Fruit fly (Drosophila melanogaster) whole organism, embryonic: Measurements from ENCODE around the gene Fkbp59.

Source experiments
- Bteb2 ChIP-seq: fragments of 200-800 bp; sonication (Bioruptor generic); optimal IDR thresholded peaks from 2 replicates; lab custom pipeline; 2016; ENCODE audit warnings: missing biosample characterization, missing genetic modification characterization
- CG10366 ChIP-seq: fragments of 200-800 bp; sonication (Bioruptor generic); IDR thresholded peaks from 2 replicates; pipeline ENCODE4 v1.3.6; 2022; ENCODE audit warnings: missing biosample characterization, missing genetic modification characterization
- CG10959 ChIP-seq: fragments of 200-800 bp; sonication (Bioruptor generic); IDR thresholded peaks from 2 replicates; pipeline ENCODE4 v1.3.6; 2022; ENCODE audit warnings: missing biosample characterization, missing genetic modification characterization
- CG11247 ChIP-seq: fragments of 200-800 bp; sonication (Bioruptor generic); IDR thresholded peaks from 2 replicates; pipeline ENCODE4 v1.3.6; 2022; ENCODE audit warnings: missing biosample characterization, missing genetic modification characterization
- CG11560 ChIP-seq: fragments of 200-800 bp; sonication (Bioruptor generic); IDR thresholded peaks from 3 replicates; pipeline ENCODE4 v1.3.6; 2022; ENCODE audit warnings: missing biosample characterization, missing genetic modification characterization
- CG11695 ChIP-seq: fragments of 200-800 bp; sonication (Bioruptor generic); IDR thresholded peaks from 3 replicates; pipeline ENCODE4 v1.3.6; 2022; ENCODE audit warnings: missing biosample characterization, missing genetic modification characterization
- CG12155 ChIP-seq: fragments of 200-800 bp; sonication (Bioruptor generic); optimal IDR thresholded peaks from 3 replicates; lab custom pipeline; 2016; ENCODE audit warnings: missing biosample characterization, missing genetic modification characterization
- CG12744 ChIP-seq: fragments of 200-800 bp; sonication (Bioruptor generic); optimal IDR thresholded peaks from 2 replicates; lab custom pipeline; 2016; ENCODE audit warnings: missing biosample characterization, missing genetic modification characterization
- CG13287 ChIP-seq: fragments of 200-800 bp; sonication (Bioruptor generic); IDR thresholded peaks from 2 replicates; pipeline ENCODE4 v1.3.6; 2022; ENCODE audit warnings: missing biosample characterization, missing genetic modification characterization; ENCODE audit not compliant: partially characterized antibody
- CG13624 ChIP-seq: fragments of 200-800 bp; sonication (Bioruptor generic); optimal IDR thresholded peaks from 2 replicates; lab custom pipeline; 2016; ENCODE audit warnings: missing biosample characterization, missing genetic modification characterization
- CG13894 ChIP-seq: fragments of 200-800 bp; sonication (Bioruptor generic); optimal IDR thresholded peaks from 3 replicates; lab custom pipeline; 2018; ENCODE audit warnings: missing biosample characterization, mild to moderate bottlenecking, missing genetic modification characterization, moderate library complexity
- CG16863 ChIP-seq: fragments of 200-800 bp; sonication (Bioruptor generic); optimal IDR thresholded peaks from 3 replicates; lab custom pipeline; 2016; ENCODE audit warnings: missing biosample characterization, missing genetic modification characterization
- CG17568 ChIP-seq: fragments of 200-800 bp; sonication (Bioruptor generic); optimal IDR thresholded peaks from 2 replicates; lab custom pipeline; 2018; ENCODE audit warnings: missing biosample characterization, mild to moderate bottlenecking, missing genetic modification characterization, moderate library complexity
- CG18619 ChIP-seq: fragments of 200-800 bp; sonication (Bioruptor generic); optimal IDR thresholded peaks from 3 replicates; lab custom pipeline; 2017; ENCODE audit warnings: missing biosample characterization, mild to moderate bottlenecking, missing genetic modification characterization
- CG2889 ChIP-seq: fragments of 200-800 bp; sonication (Bioruptor generic); IDR thresholded peaks from 3 replicates; pipeline ENCODE4 v1.3.6; 2022; ENCODE audit warnings: missing biosample characterization, missing genetic modification characterization
- CG3065 ChIP-seq: fragments of 200-800 bp; sonication (Bioruptor generic); optimal IDR thresholded peaks from 2 replicates; lab custom pipeline; 2016; ENCODE audit warnings: missing biosample characterization, missing genetic modification characterization
- CG31365 ChIP-seq: fragments of 200-800 bp; sonication (Bioruptor generic); optimal IDR thresholded peaks from 2 replicates; lab custom pipeline; 2018; ENCODE audit warnings: missing biosample characterization, mild to moderate bottlenecking, missing genetic modification characterization
- CG4730 ChIP-seq: fragments of 200-800 bp; sonication (Bioruptor generic); IDR thresholded peaks from 2 replicates; pipeline ENCODE4 v1.3.6; 2022; ENCODE audit warnings: missing biosample characterization, missing genetic modification characterization
- CG6175 ChIP-seq: fragments of 200-800 bp; sonication (Bioruptor generic); IDR thresholded peaks from 3 replicates; pipeline ENCODE4 v1.3.6; 2022; ENCODE audit warnings: missing biosample characterization, missing genetic modification characterization
- CG7271 ChIP-seq: fragments of 200-800 bp; sonication (Bioruptor generic); optimal IDR thresholded peaks from 2 replicates; lab custom pipeline; 2018; ENCODE audit warnings: missing biosample characterization, mild to moderate bottlenecking, missing genetic modification characterization, moderate library complexity
- CG7357 ChIP-seq: fragments of 200-800 bp; sonication (Bioruptor generic); IDR thresholded peaks from 3 replicates; pipeline ENCODE4 v1.3.6; 2022; ENCODE audit warnings: missing biosample characterization, missing genetic modification characterization
- CG7372 ChIP-seq: fragments of 200-800 bp; sonication (Bioruptor generic); IDR thresholded peaks from 2 replicates; pipeline ENCODE4 v1.3.6; 2022; ENCODE audit warnings: missing biosample characterization, missing genetic modification characterization
- CG8944 ChIP-seq: fragments of 200-800 bp; sonication (Bioruptor generic); optimal IDR thresholded peaks from 3 replicates; lab custom pipeline; 2016; ENCODE audit warnings: missing biosample characterization, missing genetic modification characterization
- CG9215 ChIP-seq: fragments of 200-800 bp; sonication (Bioruptor generic); IDR thresholded peaks from 2 replicates; pipeline ENCODE4 v1.3.6; 2022; ENCODE audit warnings: missing biosample characterization, missing genetic modification characterization
- Gug ChIP-seq: fragments of 200-800 bp; sonication (Bioruptor generic); IDR thresholded peaks from 4 replicates; pipeline ENCODE4 v1.3.6; 2022; ENCODE audit warnings: missing biosample characterization, missing genetic modification characterization
- HHEX ChIP-seq: fragments of 200-800 bp; sonication (Bioruptor generic); optimal IDR thresholded peaks from 3 replicates; lab custom pipeline; 2017; ENCODE audit warnings: missing biosample characterization, mild to moderate bottlenecking, missing genetic modification characterization, missing genetic modification reagents
- Hr39 ChIP-seq: fragments of >200 bp; optimal IDR thresholded peaks from 2 replicates; lab custom pipeline; 2017
- MTF-1 ChIP-seq: fragments of 200-800 bp; sonication (Bioruptor generic); optimal IDR thresholded peaks from 2 replicates; lab custom pipeline; 2018; ENCODE audit warnings: missing biosample characterization, mild to moderate bottlenecking, missing genetic modification characterization, borderline replicate concordance
- NK7.1 ChIP-seq: fragments of 200-800 bp; sonication (Bioruptor generic); optimal IDR thresholded peaks from 3 replicates; lab custom pipeline; 2016; ENCODE audit warnings: missing biosample characterization, missing genetic modification characterization
- Sox102F ChIP-seq: fragments of 200-800 bp; sonication (Bioruptor generic); optimal IDR thresholded peaks from 2 replicates; lab custom pipeline; 2018; ENCODE audit warnings: missing biosample characterization, mild to moderate bottlenecking, missing genetic modification characterization, moderate library complexity
- TFAM ChIP-seq: fragments of 200-800 bp; sonication (Bioruptor generic); optimal IDR thresholded peaks from 2 replicates; lab custom pipeline; 2017; ENCODE audit warnings: missing biosample characterization, missing genetic modification characterization, inconsistent platforms
- ap ChIP-seq: fragments of 200-800 bp; sonication (Bioruptor generic); IDR thresholded peaks from 2 replicates; pipeline ENCODE4 v1.3.6; 2022; ENCODE audit warnings: missing biosample characterization, missing genetic modification characterization
- bcd ChIP-seq: fragments of 200-800 bp; sonication (Bioruptor generic); optimal IDR thresholded peaks from 2 replicates; lab custom pipeline; 2017; ENCODE audit warnings: missing biosample characterization, mild to moderate bottlenecking, missing genetic modification characterization
- cg ChIP-seq: fragments of 200-800 bp; sonication (Bioruptor generic); optimal IDR thresholded peaks from 3 replicates; lab custom pipeline; 2019; ENCODE audit warnings: missing biosample characterization, mild to moderate bottlenecking, missing genetic modification characterization, moderate library complexity
- chinmo ChIP-seq: fragments of 200-800 bp; sonication (Bioruptor generic); IDR thresholded peaks from 4 replicates; pipeline ENCODE4 v1.3.6; 2022; ENCODE audit warnings: missing biosample characterization, missing genetic modification characterization; ENCODE audit not compliant: partially characterized antibody
- cwo ChIP-seq: fragments of 200-800 bp; sonication (Bioruptor generic); optimal IDR thresholded peaks from 3 replicates; lab custom pipeline; 2017; ENCODE audit warnings: missing biosample characterization, missing genetic modification characterization, mild to moderate bottlenecking, moderate library complexity, missing genetic modification reagents
- dimm ChIP-seq: fragments of 200-800 bp; sonication (Bioruptor generic); IDR thresholded peaks from 2 replicates; pipeline ENCODE4 v1.3.6; 2022; ENCODE audit warnings: missing biosample characterization, missing genetic modification characterization
- exex ChIP-seq: fragments of 200-800 bp; sonication (Bioruptor generic); optimal IDR thresholded peaks from 4 replicates; lab custom pipeline; 2018; ENCODE audit warnings: missing biosample characterization, mild to moderate bottlenecking, missing genetic modification characterization, moderate library complexity
- fu2 ChIP-seq: fragments of 200-800 bp; sonication (Bioruptor generic); optimal IDR thresholded peaks from 2 replicates; lab custom pipeline; 2016; ENCODE audit warnings: missing biosample characterization, missing genetic modification characterization
- gcm ChIP-seq: fragments of 200-800 bp; sonication (Bioruptor generic); optimal IDR thresholded peaks from 2 replicates; lab custom pipeline; 2019; ENCODE audit warnings: missing biosample characterization, mild to moderate bottlenecking, missing genetic modification characterization, moderate library complexity
- mirr ChIP-seq: fragments of 200-800 bp; sonication (Bioruptor generic); optimal IDR thresholded peaks from 3 replicates; lab custom pipeline; 2018; ENCODE audit warnings: missing biosample characterization, mild to moderate bottlenecking, missing genetic modification characterization
- odd ChIP-seq: fragments of 200-800 bp; sonication (Bioruptor generic); optimal IDR thresholded peaks from 2 replicates; lab custom pipeline; 2017; ENCODE audit warnings: missing biosample characterization, mild to moderate bottlenecking, missing genetic modification characterization
- phol ChIP-seq: fragments of 200-800 bp; sonication (Bioruptor generic); optimal IDR thresholded peaks from 3 replicates; lab custom pipeline; 2018; ENCODE audit warnings: missing biosample characterization, mild to moderate bottlenecking, missing genetic modification characterization, moderate library complexity
- row ChIP-seq: fragments of 200-800 bp; sonication (Bioruptor generic); IDR thresholded peaks from 3 replicates; pipeline ENCODE4 v1.3.6; 2022; ENCODE audit warnings: missing biosample characterization, missing genetic modification characterization
- unc-4 ChIP-seq: fragments of 200-800 bp; sonication (Bioruptor generic); IDR thresholded peaks from 2 replicates; pipeline ENCODE4 v1.3.6; 2022; ENCODE audit warnings: missing biosample characterization, missing genetic modification characterization; ENCODE audit not compliant: partially characterized antibody
- yki ChIP-seq: fragments of >200 bp; optimal IDR thresholded peaks from 3 replicates; lab custom pipeline; 2018
- zen ChIP-seq: fragments of 200-800 bp; sonication (Bioruptor generic); optimal IDR thresholded peaks from 3 replicates; lab custom pipeline; 2018; ENCODE audit warnings: missing biosample characterization, mild to moderate bottlenecking, missing genetic modification characterization, moderate library complexity
- zf30C ChIP-seq: fragments of 200-800 bp; sonication (Bioruptor generic); optimal IDR thresholded peaks from 3 replicates; lab custom pipeline; 2018; ENCODE audit warnings: missing biosample characterization, mild to moderate bottlenecking, missing genetic modification characterization
- zfh1 ChIP-seq: fragments of 200-800 bp; sonication (Bioruptor generic); IDR thresholded peaks from 3 replicates; pipeline ENCODE4 v1.3.6; 2022; ENCODE audit warnings: missing biosample characterization, missing genetic modification characterization

Fkbp59 gene

dm6 chr2L:9918020-9918959 is 30.5 kb downstream of the Fkbp59 start, which contains the start of the genes CG5885 and CG4598 (continued):
- TF ChIP-seq TFAM, result no peak
- TF ChIP-seq CG12744 (GFP tag; lab: Kevin White, UChicago), result no peak
- peak; percentile 69 for TF ChIP-seq CG12155 (GFP tag; lab: Kevin White, UChicago)
- no peak; the same call in 1 of the 2 replicates for TF ChIP-seq CG11247 (GFP tag; lab: Robert Waterston, UW)
- no peak for TF ChIP-seq CG7271 (tag; lab: Kevin White, UChicago)
- TF ChIP-seq CG10366 (GFP tag; lab: Robert Waterston, UW), result peak; percentile 70
- TF ChIP-seq odd (GFP tag; lab: Kevin White, UChicago), result peak; percentile 56
- no peak for TF ChIP-seq CG3065
- peak; percentile 52 for TF ChIP-seq CG10959 (GFP tag; lab: Robert Waterston, UW)
- peak; percentile 38 for TF ChIP-seq HHEX (GFP tag; lab: Kevin White, UChicago)
- TF ChIP-seq unc-4 (GFP tag; lab: Robert Waterston, UW), result peak; percentile 80
- TF ChIP-seq CG6175 (GFP tag; lab: Robert Waterston, UW), result no peak
- TF ChIP-seq CG13287 (GFP tag; lab: Robert Waterston, UW), result peak; percentile 80
- TF ChIP-seq CG7357 (GFP tag; lab: Robert Waterston, UW), result no peak
- TF ChIP-seq CG13894 (tag; lab: Kevin White, UChicago), result peak; percentile 53
- no peak for TF ChIP-seq dimm (GFP tag; lab: Robert Waterston, UW)
- peak; percentile 69 for TF ChIP-seq zfh1 (GFP tag; lab: Robert Waterston, UW)
- TF ChIP-seq CG2889 (GFP tag; lab: Robert Waterston, UW), result 0 out of 3 replicates have a peak, but pooled peaks have one; percentile 28
- 0 out of 2 replicates have a peak, but pooled peaks have one; percentile 13 for TF ChIP-seq CG9215 (GFP tag; lab: Robert Waterston, UW)
- peak; percentile 81 for TF ChIP-seq row
- peak; percentile 66; the same call in 2 of the 3 replicates for TF ChIP-seq CG11695 (GFP tag; lab: Robert Waterston, UW)
- peak; percentile 83; the same call in 2 of the 4 replicates for TF ChIP-seq chinmo (GFP tag; lab: Robert Waterston, UW)
- peak; percentile 15 for TF ChIP-seq cwo
- TF ChIP-seq mirr (GFP tag; lab: Kevin White, UChicago), result no peak
- TF ChIP-seq CG16863 (GFP tag; lab: Kevin White, UChicago), result peak; percentile 27
- TF ChIP-seq fu2 (GFP tag; lab: Kevin White, UChicago), result no peak
- TF ChIP-seq CG31365, result no peak
- peak; percentile 7 for TF ChIP-seq zen
- peak; percentile 66 for TF ChIP-seq ap (GFP tag; lab: Robert Waterston, UW)
- peak; percentile 15 for TF ChIP-seq Bteb2
- peak; percentile 44 for TF ChIP-seq exex (tag; lab: Kevin White, UChicago)
- peak; percentile 69 for TF ChIP-seq phol
- TF ChIP-seq gcm (GFP tag; lab: Kevin White, UChicago), result peak; percentile 38
- peak; percentile 80 for TF ChIP-seq Sox102F (GFP tag; lab: Kevin White, UChicago)
- no peak for TF ChIP-seq Hr39 (lab: Kevin White, UChicago)
- TF ChIP-seq CG17568 (GFP tag; lab: Kevin White, UChicago), result no peak
- peak; percentile 32 for TF ChIP-seq CG13624 (GFP tag; lab: Kevin White, UChicago)
- no peak for TF ChIP-seq cg
- TF ChIP-seq CG8944, result peak; percentile 9
- TF ChIP-seq zf30C (GFP tag; lab: Kevin White, UChicago), result no peak
- no peak for TF ChIP-seq yki (lab: Kevin White, UChicago)
- no peak for TF ChIP-seq MTF-1 (GFP tag; lab: Kevin White, UChicago)
- peak; percentile 69 for TF ChIP-seq CG18619 (GFP tag; lab: Kevin White, UChicago)
- no peak for TF ChIP-seq NK7.1
- TF ChIP-seq bcd (GFP tag; lab: Kevin White, UChicago), result peak; percentile 37
- peak; percentile 41; the same call in 1 of the 3 replicates for TF ChIP-seq CG11560 (tag; lab: Robert Waterston, UW)
- peak; percentile 56; the same call in 2 of the 4 replicates for TF ChIP-seq Gug (GFP tag; lab: Robert Waterston, UW)
- TF ChIP-seq CG7372 (GFP tag; lab: Robert Waterston, UW), result peak; percentile 47; the same call in 1 of the 2 replicates
- TF ChIP-seq CG4730, result 0 out of 2 replicates have a peak, but pooled peaks have one; percentile 22
